Fruit fly (Drosophila melanogaster) whole organism, wandering third instar larva: ENCODE data around the gene Gbeta5.

ENCODE experiments used
- Dfd ChIP-seq: fragments of >200 bp; optimal IDR thresholded peaks from 2 replicates; lab custom pipeline; 2017; ENCODE audit warnings: missing biosample characterization, missing genetic modification characterization
- ey ChIP-seq: fragments of 200-800 bp; sonication (Bioruptor generic); optimal IDR thresholded peaks from 2 replicates; lab custom pipeline; 2016; ENCODE audit warnings: missing biosample characterization, missing genetic modification characterization

dm6 chrX:8152077-8152476 lies at the start of gene Gbeta5:
- TF ChIP-seq Dfd (GFP tag; lab: Kevin White, UChicago) (no peak), ey (no peak)
